Worm (Caenorhabditis elegans) whole organism, mixed stage, embryonic: ENCODE results near the gene rrsr-1.

Experiments used
- M03D4.4 ChIP-seq: sonication (generic microtip); optimal IDR thresholded peaks from 2 replicates; lab custom pipeline; 2017; ENCODE audit warnings: mild to moderate bottlenecking, missing genetic modification characterization, missing compliant biosample characterization
- bed-3 ChIP-seq: fragments of 200-800 bp; sonication (Bioruptor generic); optimal IDR thresholded peaks from 3 replicates; lab custom pipeline; 2018; ENCODE audit warnings: mild to moderate bottlenecking, missing genetic modification characterization, moderate library complexity, missing compliant biosample characterization
- blmp-1 ChIP-seq: fragments of 150-350 bp; optimal IDR thresholded peaks from 2 replicates; lab custom pipeline; 2014; ENCODE audit warnings: missing biosample characterization, missing genetic modification characterization
- ceh-39 ChIP-seq: fragments of 150-350 bp; optimal IDR thresholded peaks from 2 replicates; lab custom pipeline; 2014; ENCODE audit warnings: missing biosample characterization, missing genetic modification characterization
- ceh-43 ChIP-seq: fragments of 200-800 bp; sonication (Bioruptor generic); optimal IDR thresholded peaks from 2 replicates; lab custom pipeline; 2018; ENCODE audit warnings: mild to moderate bottlenecking, missing genetic modification characterization, moderate library complexity, missing compliant biosample characterization
- ceh-83 ChIP-seq: fragments of 200-800 bp; sonication (Bioruptor generic); optimal IDR thresholded peaks from 2 replicates; lab custom pipeline; 2018; ENCODE audit warnings: mild to moderate bottlenecking, missing genetic modification characterization, missing compliant biosample characterization
- ces-1 ChIP-seq: fragments of 150-350 bp; optimal IDR thresholded peaks from 2 replicates; lab custom pipeline; 2014; ENCODE audit warnings: missing biosample characterization, missing genetic modification reagents, missing genetic modification characterization
- drap-1 ChIP-seq: fragments of 200-800 bp; sonication (Bioruptor generic); optimal IDR thresholded peaks from 3 replicates; lab custom pipeline; 2018; ENCODE audit warnings: mild to moderate bottlenecking, missing genetic modification characterization, missing compliant biosample characterization
- elt-3 ChIP-seq: fragments of 150-350 bp; optimal IDR thresholded peaks from 2 replicates; lab custom pipeline; 2014; ENCODE audit warnings: missing biosample characterization, missing genetic modification characterization
- flh-1 ChIP-seq: fragments of 200-800 bp; sonication (Bioruptor generic); optimal IDR thresholded peaks from 2 replicates; lab custom pipeline; 2018; ENCODE audit warnings: mild to moderate bottlenecking, missing genetic modification characterization, moderate library complexity, missing compliant biosample characterization
- ham-2 ChIP-seq: fragments of 200-800 bp; sonication (Bioruptor generic); optimal IDR thresholded peaks from 2 replicates; lab custom pipeline; 2018; ENCODE audit warnings: mild to moderate bottlenecking, missing genetic modification characterization, missing compliant biosample characterization
- hlh-1 ChIP-seq: fragments of 150-350 bp; optimal IDR thresholded peaks from 2 replicates; lab custom pipeline; 2014; ENCODE audit warnings: missing biosample characterization, missing genetic modification reagents, missing genetic modification characterization
- lin-13 ChIP-seq: fragments of 150-350 bp; optimal IDR thresholded peaks from 2 replicates; lab custom pipeline; 2014; ENCODE audit warnings: missing biosample characterization, missing genetic modification characterization
- lin-32 ChIP-seq: fragments of 200-800 bp; sonication (Bioruptor generic); optimal IDR thresholded peaks from 2 replicates; lab custom pipeline; 2018; ENCODE audit warnings: mild to moderate bottlenecking, missing genetic modification characterization, missing compliant biosample characterization
- lsy-2 ChIP-seq: fragments of 150-350 bp; optimal IDR thresholded peaks from 2 replicates; lab custom pipeline; 2014; ENCODE audit warnings: missing biosample characterization, missing genetic modification characterization
- mep-1 ChIP-seq: fragments of 150-350 bp; optimal IDR thresholded peaks from 2 replicates; lab custom pipeline; 2017; ENCODE audit warnings: missing biosample characterization, missing genetic modification reagents, missing genetic modification characterization, inconsistent platforms
- mls-2 ChIP-seq: sonication (generic microtip); optimal IDR thresholded peaks from 2 replicates; lab custom pipeline; 2016; ENCODE audit warnings: mild to moderate bottlenecking, missing genetic modification characterization, moderate library complexity, missing compliant biosample characterization
- nhr-12 ChIP-seq: fragments of 150-350 bp; optimal IDR thresholded peaks from 2 replicates; lab custom pipeline; 2014; ENCODE audit warnings: missing biosample characterization, missing genetic modification characterization
- nhr-2 ChIP-seq: fragments of 150-350 bp; optimal IDR thresholded peaks from 2 replicates; lab custom pipeline; 2014; ENCODE audit warnings: missing biosample characterization, missing genetic modification characterization
- nhr-237 ChIP-seq: fragments of 150-350 bp; optimal IDR thresholded peaks from 2 replicates; lab custom pipeline; 2014; ENCODE audit warnings: missing biosample characterization, missing genetic modification characterization
- nhr-28 ChIP-seq: fragments of 150-350 bp; optimal IDR thresholded peaks from 2 replicates; lab custom pipeline; 2014; ENCODE audit warnings: missing biosample characterization, missing genetic modification characterization
- pha-4 ChIP-seq: fragments of 150-350 bp; optimal IDR thresholded peaks from 2 replicates; lab custom pipeline; 2018; ENCODE audit warnings: missing biosample characterization, missing genetic modification reagents, missing genetic modification characterization
- sem-2 ChIP-seq: fragments of 200-800 bp; sonication (Bioruptor generic); optimal IDR thresholded peaks from 2 replicates; lab custom pipeline; 2018; ENCODE audit warnings: mild to moderate bottlenecking, missing genetic modification characterization, missing compliant biosample characterization
- snpc-4 ChIP-seq: fragments of 150-350 bp; optimal IDR thresholded peaks from 2 replicates; lab custom pipeline; 2014; ENCODE audit warnings: missing biosample characterization, missing genetic modification characterization
- sptf-1 ChIP-seq: sonication (generic microtip); optimal IDR thresholded peaks from 2 replicates; lab custom pipeline; 2017; ENCODE audit warnings: mild to moderate bottlenecking, missing genetic modification characterization, moderate library complexity, missing compliant biosample characterization
- tbx-8 ChIP-seq: fragments of 200-800 bp; sonication (Bioruptor generic); optimal IDR thresholded peaks from 2 replicates; lab custom pipeline; 2018; ENCODE audit warnings: mild to moderate bottlenecking, missing genetic modification characterization, moderate library complexity, missing compliant biosample characterization
- unc-62 ChIP-seq: fragments of 150-350 bp; optimal IDR thresholded peaks from 2 replicates; lab custom pipeline; 2014; ENCODE audit warnings: missing biosample characterization, missing genetic modification reagents, missing genetic modification characterization
- ztf-11 ChIP-seq: fragments of 150-350 bp; optimal IDR thresholded peaks from 2 replicates; lab custom pipeline; 2014; ENCODE audit warnings: missing biosample characterization, missing genetic modification characterization

rrsr-1 gene

DNA sequence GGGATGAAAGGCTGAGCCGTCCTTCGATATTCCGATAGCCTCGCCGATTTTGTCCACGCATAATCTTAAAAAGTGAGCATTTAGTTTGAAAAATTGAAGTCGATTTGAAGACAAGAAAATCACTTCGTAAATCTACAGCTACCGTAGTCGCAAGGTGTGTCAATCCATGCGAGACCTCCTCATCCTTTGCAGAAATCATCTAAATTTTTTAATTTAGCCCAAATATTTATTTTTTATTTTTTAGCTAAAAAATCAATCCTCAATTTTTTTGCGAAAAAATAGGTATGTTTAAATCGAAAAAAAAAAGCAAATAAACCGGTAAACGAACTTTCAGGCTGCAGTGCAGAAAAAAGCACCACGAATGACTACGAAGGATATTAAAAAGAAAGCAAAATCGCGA is 7.1 kb downstream of the rrsr-1 start, which contains the start of the genes nxf-2 and set-31:
Gene nxf-2 (minus strand): TSS at position 101 of the 400 bp plus-strand sequence.
Gene set-31 (plus strand): TSS at position 169 of the 400 bp plus-strand sequence.
- TF ChIP-seq elt-3 (tag; lab: Kevin White, UChicago) (no peak), ceh-83 (no peak), ham-2 (GFP tag; lab: Kevin White, UChicago) (no peak), ces-1 (GFP tag; lab: Kevin White, UChicago) (no peak), ceh-43 (GFP tag; lab: Kevin White, UChicago) (no peak), flh-1 (no peak), sptf-1 (no peak), tbx-8 (no peak), lin-13 (tag; lab: Kevin White, UChicago) (no peak), drap-1 (no peak), lin-32 (GFP tag; lab: Kevin White, UChicago) (no peak), hlh-1 (tag; lab: Kevin White, UChicago) (no peak)
- TF ChIP-seq, all 35 proteins: peak for 0

- no peak for TF ChIP-seq nhr-237 (tag; lab: Kevin White, UChicago)
- TF ChIP-seq ceh-39 (tag; lab: Kevin White, UChicago), result peak; percentile 94
- TF ChIP-seq pha-4 (tag; lab: Kevin White, UChicago), result peak; percentile 13
- peak; percentile 56 for TF ChIP-seq ces-1 (GFP tag; lab: Kevin White, UChicago)
These were observed 9.7 kb downstream of the rrsr-1 start, which contains the start of the genes nxf-1 and C15H11.11 for ce11 chrV:14414964-14415564. TSS of gene nxf-1 (minus strand) at chrV:14415014. TSS of gene C15H11.11 (plus strand) at chrV:14415499.

DNA sequence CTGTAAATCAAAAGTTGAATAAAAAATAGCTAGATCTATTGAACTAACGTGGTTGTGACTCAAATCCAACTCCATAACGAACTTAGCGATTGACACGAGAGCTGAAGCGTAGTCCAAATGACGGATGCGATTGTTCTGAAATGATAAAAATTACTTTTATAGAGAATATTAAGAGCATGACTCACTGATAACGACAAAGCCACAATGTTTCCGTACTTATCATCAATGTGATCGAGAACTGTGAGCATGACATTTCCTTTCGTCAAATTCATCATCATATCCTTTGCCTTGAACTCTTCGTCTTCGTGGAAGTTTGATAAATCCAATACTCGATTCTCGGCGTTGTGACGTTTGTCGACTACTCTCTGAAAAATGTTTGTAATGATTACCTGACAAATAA is 10.8 kb downstream of the rrsr-1 start:
- no peak for TF ChIP-seq ceh-39 (tag; lab: Kevin White, UChicago)
- no peak for TF ChIP-seq tbx-8
- TF ChIP-seq nhr-2 (tag; lab: Kevin White, UChicago), result no peak
- TF ChIP-seq flh-1, result no peak
- TF ChIP-seq unc-62, result no peak
- TF ChIP-seq ces-1 (GFP tag; lab: Kevin White, UChicago), result no peak

DNA sequence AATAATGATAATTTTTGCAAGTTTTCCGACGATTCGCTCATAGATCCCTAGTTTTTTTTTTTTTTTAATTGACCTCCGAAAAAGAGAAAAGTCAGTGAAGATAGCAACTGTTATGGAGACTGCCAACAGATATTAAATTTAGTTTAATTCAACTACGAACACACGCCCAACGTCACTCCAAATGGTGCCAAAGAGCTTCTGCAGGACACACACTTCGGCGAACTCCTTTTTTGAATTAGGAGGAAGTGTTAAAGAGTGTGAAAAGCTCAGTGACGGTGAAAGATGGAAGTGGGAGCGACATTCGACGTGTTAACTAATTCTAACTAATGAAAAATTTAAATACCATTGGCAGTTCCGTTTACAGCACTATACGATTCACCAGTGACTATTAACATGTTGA is 12.8 kb downstream of the rrsr-1 start:
- TF ChIP-seq blmp-1 (tag; lab: Kevin White, UChicago), result no peak

DNA sequence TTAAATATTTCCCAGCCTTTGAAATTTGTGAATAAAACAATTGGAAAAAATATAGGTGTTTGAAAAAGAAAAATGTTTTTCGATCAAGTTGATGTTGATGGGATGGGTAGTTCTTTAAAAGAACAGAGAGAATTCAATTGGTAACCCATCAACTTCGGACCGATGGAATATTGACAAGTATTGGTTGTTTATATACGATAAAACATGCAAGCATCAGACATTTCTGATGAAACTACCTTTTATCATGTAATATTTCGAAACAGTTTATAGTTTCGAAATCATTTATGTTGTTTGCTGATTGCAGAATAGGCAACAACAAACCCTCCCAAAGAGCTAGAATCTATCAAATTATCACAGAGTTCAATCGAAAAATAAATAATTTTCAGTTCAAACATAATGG is 14.9 kb downstream of the rrsr-1 start:
- TF ChIP-seq drap-1 (no peak), ces-1 (GFP tag; lab: Kevin White, UChicago) (no peak), unc-62 (no peak)

DNA sequence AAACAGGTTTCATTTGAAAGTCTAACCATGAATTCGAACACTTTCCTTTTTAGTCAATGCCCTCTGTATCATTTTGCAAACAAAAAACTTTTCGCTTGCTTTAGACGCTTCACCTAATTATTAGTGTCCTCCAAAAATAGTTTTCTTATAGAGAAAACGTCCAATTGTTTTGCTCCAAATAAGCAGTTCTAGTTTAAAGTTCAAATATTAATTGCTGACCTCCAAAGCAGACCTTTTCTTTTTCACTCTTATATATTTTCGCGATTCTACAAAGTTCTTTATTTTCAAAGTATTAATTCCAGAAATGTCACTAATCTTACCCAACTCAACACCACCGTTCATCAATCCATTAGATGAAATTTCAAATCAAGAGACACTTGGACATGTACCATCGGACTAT is 16.0 kb downstream of the rrsr-1 start, which contains the start of gene gnrr-2:
Gene gnrr-2 (plus strand): TSS at position 301 of the 400 bp plus-strand sequence.
- TF ChIP-seq nhr-237 (tag; lab: Kevin White, UChicago) (no peak), unc-62 (no peak), lin-13 (tag; lab: Kevin White, UChicago) (no peak), nhr-28 (tag; lab: Kevin White, UChicago) (no peak), ceh-83 (no peak), mls-2 (tag; lab: Kevin White, UChicago) (no peak), M03D4.4 (tag; lab: Kevin White, UChicago) (no peak), nhr-12 (tag; lab: Kevin White, UChicago) (no peak), ztf-11 (tag; lab: Kevin White, UChicago) (no peak)

DNA sequence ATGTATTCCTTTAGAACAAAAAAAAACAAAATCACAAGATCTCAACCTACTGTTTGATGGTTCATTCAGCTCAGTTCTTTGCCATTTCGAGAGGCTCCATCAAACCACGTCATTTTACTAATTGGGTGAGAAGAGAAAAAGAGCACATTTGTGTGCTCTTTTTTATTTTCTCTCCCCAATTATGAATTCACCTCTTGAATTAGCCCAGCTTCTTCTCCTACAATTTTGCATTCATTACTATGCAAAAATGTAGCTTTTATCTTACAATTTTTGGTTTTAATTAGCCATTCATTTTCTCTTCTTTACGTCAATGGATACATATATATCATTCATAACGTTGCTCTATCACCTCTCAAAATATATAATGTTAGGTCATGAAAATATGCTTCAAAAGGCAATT is 19.2 kb downstream of the rrsr-1 start:
- TF ChIP-seq sem-2 (GFP tag; lab: Kevin White, UChicago), result no peak
- TF ChIP-seq nhr-2 (tag; lab: Kevin White, UChicago), result no peak
- TF ChIP-seq lin-13 (tag; lab: Kevin White, UChicago), result no peak
- TF ChIP-seq elt-3 (tag; lab: Kevin White, UChicago), result no peak
- no peak for TF ChIP-seq nhr-28 (tag; lab: Kevin White, UChicago)
- no peak for TF ChIP-seq pha-4 (tag; lab: Kevin White, UChicago)
- TF ChIP-seq ces-1 (GFP tag; lab: Kevin White, UChicago), result no peak
- no peak for TF ChIP-seq tbx-8
- TF ChIP-seq lsy-2, result no peak
- no peak for TF ChIP-seq mep-1
- no peak for TF ChIP-seq lin-32 (GFP tag; lab: Kevin White, UChicago)
- TF ChIP-seq hlh-1 (tag; lab: Kevin White, UChicago), result no peak
- no peak for TF ChIP-seq ceh-43 (GFP tag; lab: Kevin White, UChicago)
- TF ChIP-seq ceh-83, result no peak
- no peak for TF ChIP-seq snpc-4 (tag; lab: Kevin White, UChicago)
- TF ChIP-seq bed-3, result no peak
